Worm (Caenorhabditis elegans): Measurements from ENCODE around the gene Y38F2AR.3.

Y38F2AR.3 gene

ce11 chrIV:2393023-2393422, 9.2 kb downstream of the Y38F2AR.3 start:
- TF ChIP-seq Y55F3AM.14 (GFP tag; optimal IDR thresholded peaks at IDR 0.05) = no peak
- TF ChIP-seq blmp-1 (tag; optimal IDR thresholded peaks at IDR 0.05; ENCODE audit: insufficient read depth) = no peak
- TF ChIP-seq C34F6.9 (tag; optimal IDR thresholded peaks at IDR 0.05) = no peak
- no peak for TF ChIP-seq elt-3 (tag; optimal IDR thresholded peaks at IDR 0.05)
- no peak for TF ChIP-seq elt-1 (tag; optimal IDR thresholded peaks at IDR 0.05)

DNA sequence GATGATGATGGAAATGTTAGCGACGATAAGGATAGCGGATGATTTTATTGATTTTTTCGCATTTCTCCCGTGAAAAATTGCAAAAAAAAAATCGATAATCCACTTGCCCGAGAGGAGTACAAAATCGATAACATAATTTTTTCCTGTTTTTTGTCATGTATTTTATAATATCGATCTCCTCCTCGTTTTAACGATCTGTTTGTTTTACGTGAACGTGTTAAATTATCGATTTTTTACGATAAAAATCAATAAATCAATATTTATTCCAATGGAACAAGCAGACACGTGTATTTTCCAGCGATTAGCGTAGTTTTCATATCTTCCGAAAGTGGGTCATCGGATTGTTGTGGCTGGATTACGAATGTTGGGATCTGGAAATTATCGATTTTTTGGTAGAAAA, 12.2 kb downstream of the Y38F2AR.3 start:
- no peak for TF ChIP-seq unc-39 (tag; optimal IDR thresholded peaks at IDR 0.05)
- TF ChIP-seq nhr-77 (tag; optimal IDR thresholded peaks at IDR 0.05) = no peak
- no peak for TF ChIP-seq nhr-6 (tag; optimal IDR thresholded peaks at IDR 0.05)
- no peak for TF ChIP-seq egl-27 (tag; optimal IDR thresholded peaks at IDR 0.05)
- TF ChIP-seq mdl-1 (tag; optimal IDR thresholded peaks at IDR 0.05) = no peak
- TF ChIP-seq ztf-11 (tag; optimal IDR thresholded peaks at IDR 0.05) = no peak
- no peak for TF ChIP-seq nhr-237 (tag; optimal IDR thresholded peaks at IDR 0.05)
- TF ChIP-seq sem-4 (tag; optimal IDR thresholded peaks at IDR 0.05) = no peak
- TF ChIP-seq dmd-4 (tag; optimal IDR thresholded peaks at IDR 0.05) = no peak
- no peak for TF ChIP-seq nhr-23 (tag; optimal IDR thresholded peaks at IDR 0.05)
- no peak for TF ChIP-seq crh-2 (tag; optimal IDR thresholded peaks at IDR 0.05)
- TF ChIP-seq peb-1 (tag; optimal IDR thresholded peaks at IDR 0.05) = no peak
- TF ChIP-seq aly-2 (tag; optimal IDR thresholded peaks at IDR 0.05) = no peak
- no peak for TF ChIP-seq nhr-10 (tag; optimal IDR thresholded peaks at IDR 0.05)
- no peak for TF ChIP-seq ceh-82 (tag; optimal IDR thresholded peaks at IDR 0.05)
- no peak for TF ChIP-seq elt-1 (tag; optimal IDR thresholded peaks at IDR 0.05)

- TF ChIP-seq ZK546.5 (tag; optimal IDR thresholded peaks at IDR 0.05) (no peak), nhr-11 (tag; optimal IDR thresholded peaks at IDR 0.05) (no peak), ztf-1 (GFP tag; conservative IDR thresholded peaks at IDR 0.05) (no peak), nhr-237 (tag; optimal IDR thresholded peaks at IDR 0.05) (no peak), ama-1 (optimal IDR thresholded peaks at IDR 0.05) (no peak), lin-13 (GFP tag; optimal IDR thresholded peaks at IDR 0.05) (no peak), peb-1 (tag; optimal IDR thresholded peaks at IDR 0.05) (no peak), alr-1 (tag; optimal IDR thresholded peaks at IDR 0.05) (no peak), Y55F3AM.14 (GFP tag; optimal IDR thresholded peaks at IDR 0.05) (no peak), sem-4 (tag; optimal IDR thresholded peaks at IDR 0.05) (no peak), egl-27 (tag; optimal IDR thresholded peaks at IDR 0.05) (no peak), snpc-4 (tag; optimal IDR thresholded peaks at IDR 0.05) (no peak), crh-2 (tag; optimal IDR thresholded peaks at IDR 0.05) (no peak), mbf-1 (tag; optimal IDR thresholded peaks at IDR 0.05) (no peak), ceh-82 (tag; optimal IDR thresholded peaks at IDR 0.05) (no peak)
These were observed 14.5 kb downstream of the Y38F2AR.3 start for ce11 chrIV:2398317-2398716.

DNA sequence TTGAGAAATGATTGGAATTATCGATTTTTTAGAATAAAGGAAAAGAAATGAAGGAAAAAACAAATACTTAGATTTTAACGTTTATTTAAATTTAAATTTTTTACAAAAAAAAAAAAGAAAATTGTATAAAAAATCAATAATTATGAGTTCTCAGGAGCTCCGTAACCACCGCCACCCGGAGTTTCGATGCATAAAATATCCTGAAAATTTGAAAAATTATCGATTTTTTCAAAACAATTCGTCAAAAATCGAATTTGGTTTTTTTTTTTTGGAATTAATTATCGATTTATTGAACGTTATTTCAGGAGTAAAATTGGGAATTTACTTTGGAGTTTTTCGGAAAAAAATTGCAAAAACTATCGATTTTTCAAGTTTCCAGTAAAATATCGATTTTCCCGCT, 15.6 kb downstream of the Y38F2AR.3 start, which contains the start of gene Y38F2AR.10:
Gene Y38F2AR.10 (minus strand): TSS at position 101 of the 400 bp plus-strand sequence.
- TF ChIP-seq mdl-1 (tag; optimal IDR thresholded peaks at IDR 0.05) (no peak), nhr-12 (tag; optimal IDR thresholded peaks at IDR 0.05) (no peak), unc-39 (tag; optimal IDR thresholded peaks at IDR 0.05) (no peak), nhr-6 (tag; optimal IDR thresholded peaks at IDR 0.05) (no peak), lsy-2 (tag; optimal IDR thresholded peaks at IDR 0.05) (no peak), dmd-4 (tag; optimal IDR thresholded peaks at IDR 0.05) (no peak), nhr-21 (tag; optimal IDR thresholded peaks at IDR 0.05) (no peak), sem-4 (tag; optimal IDR thresholded peaks at IDR 0.05) (no peak), sma-9 (GFP tag; optimal IDR thresholded peaks at IDR 0.05) (no peak), sma-9 (tag; optimal IDR thresholded peaks at IDR 0.05) (no peak), ztf-11 (tag; optimal IDR thresholded peaks at IDR 0.05) (no peak), nhr-25 (tag; optimal IDR thresholded peaks at IDR 0.05) (no peak), Y55F3AM.14 (GFP tag; optimal IDR thresholded peaks at IDR 0.05) (no peak), mab-5 (tag; optimal IDR thresholded peaks at IDR 0.05) (no peak), nhr-23 (tag; optimal IDR thresholded peaks at IDR 0.05) (no peak), lin-13 (GFP tag; optimal IDR thresholded peaks at IDR 0.05) (no peak), nhr-129 (tag; optimal IDR thresholded peaks at IDR 0.05) (no peak), F13H6.1 (tag; optimal IDR thresholded peaks at IDR 0.05) (no peak)

- TF ChIP-seq peb-1 (tag; optimal IDR thresholded peaks at IDR 0.05) (no peak), ztf-1 (GFP tag; conservative IDR thresholded peaks at IDR 0.05) (no peak), egl-27 (tag; optimal IDR thresholded peaks at IDR 0.05) (no peak), ama-1 (optimal IDR thresholded peaks at IDR 0.05) (no peak), nhr-23 (tag; optimal IDR thresholded peaks at IDR 0.05) (no peak), mab-5 (tag; optimal IDR thresholded peaks at IDR 0.05) (no peak), unc-39 (tag; optimal IDR thresholded peaks at IDR 0.05) (no peak), lin-13 (GFP tag; optimal IDR thresholded peaks at IDR 0.05) (no peak), elt-1 (tag; optimal IDR thresholded peaks at IDR 0.05) (no peak), nhr-129 (tag; optimal IDR thresholded peaks at IDR 0.05) (no peak), sma-9 (GFP tag; optimal IDR thresholded peaks at IDR 0.05) (no peak), sma-9 (tag; optimal IDR thresholded peaks at IDR 0.05) (no peak)
These were observed 16.8 kb downstream of the Y38F2AR.3 start for ce11 chrIV:2400651-2401050.
